Worm (Caenorhabditis elegans): ENCODE measurements around the gene Y82E9BR.9.

Gene Y82E9BR.9

ce11 chrIII:1388274-1389058 lies 28.9 kb upstream of the Y82E9BR.9 start, which contains the start of gene pals-20:
Gene pals-20 (minus strand): TSS chrIII:1388324.
- TF ChIP-seq zip-2 (tag; optimal IDR thresholded peaks at IDR 0.05) (no peak), sdz-12 (GFP tag; optimal IDR thresholded peaks at IDR 0.05) (no peak), dmd-6 (GFP tag; IDR thresholded peaks at IDR 0.05) (peak; percentile 34; the same call in 1 of the 2 replicates), pqm-1 (tag; optimal IDR thresholded peaks at IDR 0.05) (peak; percentile 1), egl-27 (tag; optimal IDR thresholded peaks at IDR 0.05) (no peak), ztf-11 (tag; optimal IDR thresholded peaks at IDR 0.05) (no peak), unc-62 (GFP tag; optimal IDR thresholded peaks at IDR 0.05 in 1 of 2) (peak in 1 of 2 experiments; percentile 82), unc-62 (tag; optimal IDR thresholded peaks at IDR 0.05) (no peak), hlh-11 (tag; optimal IDR thresholded peaks at IDR 0.05) (peak; percentile 55), dve-1 (tag; optimal IDR thresholded peaks at IDR 0.05; ENCODE audit: insufficient read depth) (peak; percentile 70), aha-1 (tag) (no peak), ces-1 (GFP tag; optimal IDR thresholded peaks at IDR 0.05) (no peak), unc-130 (GFP tag; optimal IDR thresholded peaks at IDR 0.05) (no peak), zfp-2 (tag; optimal IDR thresholded peaks at IDR 0.05) (no peak), nhr-28 (tag; optimal IDR thresholded peaks at IDR 0.05) (peak; percentile 23), zip-11 (GFP tag; IDR thresholded peaks at IDR 0.05) (no peak), ceh-44 (GFP tag; IDR thresholded peaks at IDR 0.05) (no peak), mes-2 (tag; optimal IDR thresholded peaks at IDR 0.05; ENCODE audit: poor library complexity, severe bottlenecking) (no peak), daf-16 (GFP tag; optimal IDR thresholded peaks at IDR 0.05) (no peak), daf-16 (tag; optimal IDR thresholded peaks at IDR 0.05) (peak; percentile 59), zfp-3 (GFP tag; conservative IDR thresholded peaks at IDR 0.05) (no peak), hlh-30 (tag; optimal IDR thresholded peaks at IDR 0.05; ENCODE audit: insufficient read depth) (peak; percentile 26), ceh-28 (tag; optimal IDR thresholded peaks at IDR 0.05) (no peak), nhr-41 (GFP tag; IDR thresholded peaks at IDR 0.05) (no peak), ZK337.2 (GFP tag; IDR thresholded peaks at IDR 0.05) (no peak), lin-39 (tag; optimal IDR thresholded peaks at IDR 0.05) (no peak), lin-29 (GFP tag; IDR thresholded peaks at IDR 0.05) (no peak), lin-38 (GFP tag; IDR thresholded peaks at IDR 0.05) (no peak), F37D6.2 (tag; optimal IDR thresholded peaks at IDR 0.05) (no peak)

ce11 chrIII:1384694-1385093 lies 25.1 kb upstream of the Y82E9BR.9 start:
- TF ChIP-seq nhr-28 (tag; optimal IDR thresholded peaks at IDR 0.05): peak; percentile 50
- TF ChIP-seq Y75B8A.6 (GFP tag; IDR thresholded peaks at IDR 0.05): no peak
- no peak for TF ChIP-seq nhr-6 (tag; optimal IDR thresholded peaks at IDR 0.05)
- no peak for TF ChIP-seq nhr-237 (tag; optimal IDR thresholded peaks at IDR 0.05)
- no peak for TF ChIP-seq ctbp-1 (GFP tag; IDR thresholded peaks at IDR 0.05)
- TF ChIP-seq R02D3.7 (tag; optimal IDR thresholded peaks at IDR 0.05): no peak
- TF ChIP-seq hlh-11 (tag; optimal IDR thresholded peaks at IDR 0.05): peak; percentile 22
- peak; percentile 53 for TF ChIP-seq dmd-6 (GFP tag; IDR thresholded peaks at IDR 0.05)
- TF ChIP-seq vab-7 (GFP tag; IDR thresholded peaks at IDR 0.05): no peak
- TF ChIP-seq zip-11 (GFP tag; IDR thresholded peaks at IDR 0.05): no peak
- no peak for TF ChIP-seq daf-8 (GFP tag; IDR thresholded peaks at IDR 0.05)
- no peak for TF ChIP-seq daf-16 (GFP tag; optimal IDR thresholded peaks at IDR 0.05)
- peak; percentile 39 for TF ChIP-seq daf-16 (tag; optimal IDR thresholded peaks at IDR 0.05)
- no peak for TF ChIP-seq pha-4 (GFP tag; IDR thresholded peaks at IDR 0.05)
- no peak for TF ChIP-seq pha-4 (tag; optimal IDR thresholded peaks at IDR 0.05)
- TF ChIP-seq zip-2 (tag; optimal IDR thresholded peaks at IDR 0.05): no peak
- TF ChIP-seq nhr-102 (tag; optimal IDR thresholded peaks at IDR 0.05): no peak
- peak; percentile 54 for TF ChIP-seq pqm-1 (tag; optimal IDR thresholded peaks at IDR 0.05)
- no peak for TF ChIP-seq ceh-32 (tag; optimal IDR thresholded peaks at IDR 0.05; ENCODE audit: poor library complexity)
